Worm (Caenorhabditis elegans) whole organism, mixed stage, embryonic: ENCODE data around the gene arrd-15.

ENCODE experiments used
- blmp-1 ChIP-seq: fragments of 150-350 bp; optimal IDR thresholded peaks from 2 replicates; lab custom pipeline; 2014; ENCODE audit warnings: missing biosample characterization, missing genetic modification characterization
- mep-1 ChIP-seq: fragments of 150-350 bp; optimal IDR thresholded peaks from 2 replicates; lab custom pipeline; 2017; ENCODE audit warnings: missing biosample characterization, missing genetic modification reagents, missing genetic modification characterization, inconsistent platforms
- nhr-28 ChIP-seq: fragments of 150-350 bp; optimal IDR thresholded peaks from 2 replicates; lab custom pipeline; 2014; ENCODE audit warnings: missing biosample characterization, missing genetic modification characterization

DNA sequence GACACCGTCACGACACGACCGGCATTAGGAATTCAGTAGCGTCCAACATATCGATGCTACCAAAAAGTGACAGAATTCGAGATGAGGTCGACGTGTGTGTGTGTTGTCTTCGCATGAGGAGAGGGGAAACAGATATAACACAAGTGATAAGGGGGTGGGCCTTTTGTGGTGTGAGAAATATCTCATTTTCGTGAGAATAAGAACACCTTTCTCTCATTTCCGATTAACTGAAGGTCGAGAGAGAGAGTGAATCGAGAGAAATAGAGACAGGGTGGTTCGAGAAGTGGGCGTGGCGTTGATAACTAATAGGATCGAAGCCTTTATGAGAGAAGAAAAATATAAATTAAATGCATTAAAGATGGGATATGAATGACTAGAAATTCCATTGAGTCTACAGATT, 53.3 kb downstream of the arrd-15 start:
- TF ChIP-seq mep-1 (tag; lab: Kevin White, UChicago) (no peak), nhr-28 (tag; lab: Kevin White, UChicago) (no peak), blmp-1 (tag; lab: Kevin White, UChicago) (no peak)
